Worm (Caenorhabditis elegans) whole organism, L2 larva: ENCODE measurements around the gene cyp-34A7.

Experiments used
- ZK546.5 ChIP-seq: sonication (generic microtip); optimal IDR thresholded peaks from 2 replicates; lab custom pipeline; 2017; ENCODE audit warnings: missing biosample characterization, missing genetic modification characterization
- aly-2 ChIP-seq: fragments of 150-350 bp; optimal IDR thresholded peaks from 2 replicates; lab custom pipeline; 2014; ENCODE audit warnings: missing biosample characterization, missing genetic modification characterization
- ama-1 ChIP-seq: fragments of 150-350 bp; optimal IDR thresholded peaks from 2 replicates; lab custom pipeline; 2018; ENCODE audit warnings: inconsistent platforms
- elt-1 ChIP-seq: fragments of 150-350 bp; optimal IDR thresholded peaks from 2 replicates; lab custom pipeline; 2014; ENCODE audit warnings: missing biosample characterization, missing genetic modification characterization
- fos-1 ChIP-seq: fragments of 150-350 bp; optimal IDR thresholded peaks from 2 replicates; lab custom pipeline; 2014; ENCODE audit warnings: missing biosample characterization, missing genetic modification characterization
- lin-39 ChIP-seq: fragments of 150-350 bp; optimal IDR thresholded peaks from 2 replicates; lab custom pipeline; 2014; ENCODE audit warnings: missing biosample characterization, missing genetic modification reagents, missing genetic modification characterization
- mbf-1 ChIP-seq: sonication (generic microtip); optimal IDR thresholded peaks from 2 replicates; lab custom pipeline; 2017; ENCODE audit warnings: missing biosample characterization, missing genetic modification characterization
- mdl-1 ChIP-seq, 2 experiments: fragments of 150-350 bp in 1 of 2; sonication (generic microtip) in 1 of 2; optimal IDR thresholded peaks; 2 replicates each; lab custom pipeline; 2017; ENCODE audit warnings: missing biosample characterization in 2 of 2, missing genetic modification characterization in 2 of 2
- nhr-10 ChIP-seq: sonication (generic microtip); optimal IDR thresholded peaks from 2 replicates; lab custom pipeline; 2017; ENCODE audit warnings: missing biosample characterization, missing genetic modification characterization
- nhr-12 ChIP-seq: fragments of 150-350 bp; optimal IDR thresholded peaks from 2 replicates; lab custom pipeline; 2014; ENCODE audit warnings: missing biosample characterization, missing genetic modification characterization
- nhr-77 ChIP-seq: fragments of 150-350 bp; optimal IDR thresholded peaks from 2 replicates; lab custom pipeline; 2014; ENCODE audit warnings: missing biosample characterization, missing genetic modification characterization
- snpc-4 ChIP-seq: fragments of 150-350 bp; optimal IDR thresholded peaks from 2 replicates; lab custom pipeline; 2014; ENCODE audit warnings: missing biosample characterization, missing genetic modification characterization
- unc-55 ChIP-seq: fragments of 150-350 bp; sonication (generic microtip); optimal IDR thresholded peaks from 3 replicates; lab custom pipeline; 2014; ENCODE audit warnings: missing biosample characterization, missing genetic modification reagents, missing genetic modification characterization

DNA sequence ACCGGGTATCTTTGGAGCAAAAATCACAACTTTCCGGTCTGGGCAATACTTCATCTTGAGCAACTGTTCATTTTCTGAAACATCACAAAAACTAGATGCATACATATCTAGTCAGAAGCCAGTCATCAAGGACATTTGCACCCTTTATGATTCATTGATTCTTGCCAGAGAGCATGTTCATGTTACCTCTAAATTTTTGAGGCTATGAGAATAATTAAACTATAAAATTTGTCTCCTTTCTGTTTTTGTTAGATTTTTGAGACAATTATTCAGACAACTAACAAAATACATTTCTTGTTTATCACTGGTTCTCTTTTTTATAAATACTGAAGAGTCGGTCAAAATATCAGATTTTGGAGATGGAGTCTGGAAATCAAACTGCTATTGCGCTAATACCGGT, 47.1 kb downstream of the cyp-34A7 start, which contains the start of gene srx-67:
- TF ChIP-seq ama-1 (lab: Kevin White, UChicago) (no peak), nhr-77 (tag; lab: Kevin White, UChicago) (no peak), aly-2 (tag; lab: Kevin White, UChicago) (no peak), ZK546.5 (tag; lab: Kevin White, UChicago) (no peak), snpc-4 (no peak), mbf-1 (tag; lab: Kevin White, UChicago) (no peak), fos-1 (no peak), nhr-10 (no peak), lin-39 (tag; lab: Kevin White, UChicago) (no peak), nhr-12 (tag; lab: Kevin White, UChicago) (no peak), elt-1 (no peak), unc-55 (GFP tag; lab: Kevin White, UChicago) (no peak), mdl-1 (tag; optimal IDR thresholded peaks at IDR 0.05; lab: Kevin White, UChicago) (no peak)
